Worm (Caenorhabditis elegans) whole organism, midembryonic: ENCODE data around the gene hoe-1.

Source experiments
- T22C8.4 ChIP-seq: fragments of 200-800 bp; sonication (Bioruptor generic); IDR thresholded peaks from 2 replicates; pipeline ENCODE4 v1.3.6; 2022; ENCODE audit warnings: missing genetic modification characterization, missing compliant biosample characterization
- klf-2 ChIP-seq: fragments of 200-800 bp; sonication (Bioruptor generic); conservative IDR thresholded peaks from 2 replicates; pipeline ENCODE4 v1.3.6; 2022; ENCODE audit warnings: missing genetic modification reagents, missing genetic modification characterization, missing compliant biosample characterization
- ztf-29 ChIP-seq: fragments of 200-800 bp; sonication (Bioruptor generic); IDR thresholded peaks from 2 replicates; pipeline ENCODE4 v1.3.6; 2022; ENCODE audit warnings: missing genetic modification reagents, missing genetic modification characterization, missing compliant biosample characterization

ce11 chrIV:4747553-4747952 lies 3.5 kb upstream of the hoe-1 start, which contains the start of gene tctn-1:
- no peak for TF ChIP-seq T22C8.4
- TF ChIP-seq klf-2 (GFP tag; lab: Robert Waterston, UW): no peak
- no peak for TF ChIP-seq ztf-29 (GFP tag; lab: Robert Waterston, UW)
